1 worm cellular context compared by ENCODE assay signal in the genomic region with DNA sequence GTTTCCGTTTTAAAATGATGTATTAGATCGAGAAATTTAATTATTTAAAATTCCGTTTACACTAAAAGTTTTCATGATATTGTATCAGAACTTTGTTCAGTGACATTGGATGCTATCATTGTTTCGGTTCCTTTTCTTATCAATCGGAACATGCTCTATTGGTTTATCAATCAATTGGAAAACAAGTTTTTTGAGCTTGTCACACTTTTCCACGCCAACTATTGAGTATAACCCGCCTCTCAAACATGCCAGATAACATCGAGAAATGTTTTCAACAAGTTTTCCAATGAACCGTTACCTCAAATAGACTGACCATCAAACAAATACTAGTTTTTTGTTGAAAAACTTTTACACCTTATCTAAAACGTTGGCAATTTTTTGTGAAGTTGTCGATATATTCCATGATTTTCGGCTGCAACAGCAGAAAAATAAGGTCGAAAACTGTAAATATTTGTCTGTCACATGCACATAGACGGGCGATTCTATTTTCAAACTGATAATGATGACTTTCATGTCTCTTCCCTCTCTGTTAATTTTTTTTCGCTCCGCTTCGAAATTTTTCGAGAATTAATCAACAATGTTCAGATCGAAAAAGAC.
A peak's percentile ranks its signal among the peaks of the same experiment; 100 is the strongest.
TF ChIP-seq lines count a peak whose summit lies in the region.

A gene (plus strand): TSS at position 577 of the 597 bp plus-strand sequence.

TF ChIP-seq in whole organism, L3 larva, 47 proteins besides CTCF, POLR2A, EP300 and RAD21 (continued from another document):
- no peak for TF ChIP-seq elt-1 (tag; optimal IDR thresholded peaks at IDR 0.05; lab: Kevin White, UChicago)
- TF ChIP-seq jun-1 (tag; optimal IDR thresholded peaks at IDR 0.05; lab: Kevin White, UChicago), result peak; percentile 35
- TF ChIP-seq ama-1 (optimal IDR thresholded peaks at IDR 0.05; lab: Kevin White, UChicago), result no peak
- TF ChIP-seq hmg-11 (tag; optimal IDR thresholded peaks at IDR 0.05; lab: Kevin White, UChicago), result no peak
- TF ChIP-seq elt-2 (tag; optimal IDR thresholded peaks at IDR 0.05; lab: Kevin White, UChicago), result peak; percentile 91
- TF ChIP-seq ceh-16 (tag; optimal IDR thresholded peaks at IDR 0.05; lab: Kevin White, UChicago), result no peak
- no peak for TF ChIP-seq tbx-2 (tag; optimal IDR thresholded peaks at IDR 0.05; lab: Kevin White, UChicago)
- no peak for TF ChIP-seq egl-5 (tag; optimal IDR thresholded peaks at IDR 0.05; lab: Kevin White, UChicago)
- TF ChIP-seq ceh-28 (tag; optimal IDR thresholded peaks at IDR 0.05; lab: Kevin White, UChicago), result peak; percentile 34
TF ChIP-seq in whole organism, L3 larva: peak in this region for 6.
